Worm (Caenorhabditis elegans) whole organism, early embryonic: ENCODE measurements around the gene srw-43.

Source experiments
- ama-1 ChIP-seq: fragments of 150-350 bp; optimal IDR thresholded peaks from 2 replicates; lab custom pipeline; 2014
- tra-4 ChIP-seq: sonication (generic microtip); optimal IDR thresholded peaks from 2 replicates; lab custom pipeline; 2017; ENCODE audit warnings: missing genetic modification characterization, missing compliant biosample characterization

DNA sequence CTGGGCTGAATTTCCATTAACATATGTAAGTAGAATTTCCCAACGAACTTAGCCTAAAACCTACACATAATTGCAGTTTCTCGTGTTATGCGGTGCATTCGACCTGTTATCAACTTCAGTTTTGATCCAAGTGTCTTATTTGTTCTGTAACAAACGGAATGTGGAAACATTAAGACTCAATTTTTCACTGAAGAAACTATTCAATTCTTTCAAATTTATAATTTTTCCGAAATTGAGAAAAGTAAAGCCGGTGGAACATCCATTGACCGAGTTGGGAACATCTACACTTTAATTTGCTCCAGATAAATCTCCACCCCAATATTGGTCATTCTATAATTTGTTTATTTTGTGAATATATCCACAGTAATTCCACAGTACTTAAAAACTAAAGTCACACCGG is 11.4 kb upstream of the srw-43 start:
- TF ChIP-seq tra-4 (tag; lab: Kevin White, UChicago) (no peak), ama-1 (lab: Kevin White, UChicago) (no peak)
